Worm (Caenorhabditis elegans) whole organism, L3 larva: ENCODE data around the gene cyp-35B2.

Experiments
- R02D3.7 ChIP-seq: fragments of 150-350 bp; optimal IDR thresholded peaks from 2 replicates; lab custom pipeline; 2014; ENCODE audit warnings: missing biosample characterization, missing genetic modification characterization
- ZK546.5 ChIP-seq: sonication (generic microtip); optimal IDR thresholded peaks from 2 replicates; lab custom pipeline; 2017; ENCODE audit warnings: missing biosample characterization, missing genetic modification characterization
- ama-1 ChIP-seq: fragments of 150-350 bp; optimal IDR thresholded peaks from 2 replicates; lab custom pipeline; 2018
- ceh-28 ChIP-seq: fragments of 150-350 bp; optimal IDR thresholded peaks from 2 replicates; lab custom pipeline; 2014; ENCODE audit warnings: missing biosample characterization, missing genetic modification reagents, missing genetic modification characterization
- ceh-82 ChIP-seq: fragments of 150-350 bp; optimal IDR thresholded peaks from 2 replicates; lab custom pipeline; 2014; ENCODE audit warnings: missing biosample characterization, missing genetic modification characterization
- ceh-9 ChIP-seq: sonication (generic microtip); optimal IDR thresholded peaks from 2 replicates; lab custom pipeline; 2018; ENCODE audit warnings: missing biosample characterization, missing genetic modification characterization
- daf-12 ChIP-seq: fragments of 150-350 bp; optimal IDR thresholded peaks from 2 replicates; lab custom pipeline; 2014; ENCODE audit warnings: missing biosample characterization, missing genetic modification reagents, missing genetic modification characterization
- egl-27 ChIP-seq: sonication (generic microtip); optimal IDR thresholded peaks from 4 replicates; lab custom pipeline; 2017; ENCODE audit warnings: missing biosample characterization, missing genetic modification reagents, missing genetic modification characterization
- elt-1 ChIP-seq: fragments of 150-350 bp; optimal IDR thresholded peaks from 2 replicates; lab custom pipeline; 2014; ENCODE audit warnings: missing biosample characterization, missing genetic modification characterization
- elt-2 ChIP-seq: sonication (generic microtip); optimal IDR thresholded peaks from 2 replicates; lab custom pipeline; 2016; ENCODE audit warnings: missing genetic modification reagents, mild to moderate bottlenecking, missing genetic modification characterization, missing compliant biosample characterization
- elt-3 ChIP-seq, 3 experiments: fragments of 150-350 bp in 1 of 3; sonication (generic microtip) in 2 of 3; optimal IDR thresholded peaks; 2 replicates in 2 of 3; 4 replicates in 1 of 3; lab custom pipeline; 2014 to 2017; ENCODE audit warnings: missing biosample characterization in 3 of 3, missing genetic modification characterization in 3 of 3
- eor-1 ChIP-seq, 2 experiments: fragments of 150-350 bp; optimal IDR thresholded peaks; 2 replicates each; lab custom pipeline; 2014 to 2018; ENCODE audit warnings: missing biosample characterization in 2 of 2, missing genetic modification characterization in 2 of 2
- fkh-2 ChIP-seq: fragments of 150-350 bp; optimal IDR thresholded peaks from 2 replicates; lab custom pipeline; 2014; ENCODE audit warnings: missing biosample characterization, missing genetic modification reagents, missing genetic modification characterization
- fos-1 ChIP-seq: fragments of 150-350 bp; optimal IDR thresholded peaks from 2 replicates; lab custom pipeline; 2014; ENCODE audit warnings: missing biosample characterization, missing genetic modification characterization
- hmg-11 ChIP-seq: sonication (generic microtip); optimal IDR thresholded peaks from 2 replicates; lab custom pipeline; 2016; ENCODE audit warnings: missing genetic modification characterization, missing compliant biosample characterization
- jun-1 ChIP-seq: fragments of 150-350 bp; optimal IDR thresholded peaks from 2 replicates; lab custom pipeline; 2014; ENCODE audit warnings: missing biosample characterization, missing genetic modification reagents, missing genetic modification characterization
- lin-15B ChIP-seq: fragments of 150-350 bp; optimal IDR thresholded peaks from 2 replicates; lab custom pipeline; 2014; ENCODE audit warnings: missing biosample characterization, missing genetic modification characterization
- lin-39 ChIP-seq: fragments of 150-350 bp; optimal IDR thresholded peaks from 2 replicates; lab custom pipeline; 2018; ENCODE audit warnings: missing biosample characterization, missing genetic modification reagents, missing genetic modification characterization
- mml-1 ChIP-seq: fragments of 150-350 bp; sonication (generic microtip); optimal IDR thresholded peaks from 3 replicates; lab custom pipeline; 2014; ENCODE audit warnings: missing biosample characterization, missing genetic modification characterization
- nfya-1 ChIP-seq: sonication (generic microtip); optimal IDR thresholded peaks from 2 replicates; lab custom pipeline; 2017; ENCODE audit warnings: missing genetic modification characterization, mild to moderate bottlenecking, missing compliant biosample characterization, antibody characterized with exemption, moderate library complexity; ENCODE audit not compliant: insufficient read depth
- nhr-11 ChIP-seq: fragments of 150-350 bp; optimal IDR thresholded peaks from 2 replicates; lab custom pipeline; 2014; ENCODE audit warnings: missing biosample characterization, missing genetic modification characterization
- nhr-12 ChIP-seq: fragments of 150-350 bp; optimal IDR thresholded peaks from 2 replicates; lab custom pipeline; 2014; ENCODE audit warnings: missing biosample characterization, missing genetic modification characterization
- nhr-23 ChIP-seq: fragments of 150-350 bp; optimal IDR thresholded peaks from 2 replicates; lab custom pipeline; 2014; ENCODE audit warnings: missing biosample characterization, missing genetic modification reagents, missing genetic modification characterization
- nhr-25 ChIP-seq: sonication (generic microtip); optimal IDR thresholded peaks from 2 replicates; lab custom pipeline; 2017; ENCODE audit warnings: missing biosample characterization, missing genetic modification characterization
- nhr-43 ChIP-seq: sonication (generic microtip); optimal IDR thresholded peaks from 2 replicates; lab custom pipeline; 2016; ENCODE audit warnings: mild to moderate bottlenecking, missing genetic modification characterization, missing compliant biosample characterization; ENCODE audit not compliant: poor library complexity, severe bottlenecking
- nhr-67 ChIP-seq: fragments of 150-350 bp; optimal IDR thresholded peaks from 2 replicates; lab custom pipeline; 2014; ENCODE audit warnings: missing biosample characterization, missing genetic modification characterization
- pha-4 ChIP-seq: fragments of 150-350 bp; optimal IDR thresholded peaks from 2 replicates; lab custom pipeline; 2014; ENCODE audit warnings: missing biosample characterization, missing genetic modification reagents, missing genetic modification characterization
- skn-1 ChIP-seq: fragments of 150-350 bp; optimal IDR thresholded peaks from 2 replicates; lab custom pipeline; 2014; ENCODE audit warnings: missing biosample characterization, missing genetic modification characterization
- snpc-4 ChIP-seq: fragments of 150-350 bp; optimal IDR thresholded peaks from 2 replicates; lab custom pipeline; 2014; ENCODE audit warnings: missing biosample characterization, missing genetic modification characterization
- unc-39 ChIP-seq: sonication (generic microtip); optimal IDR thresholded peaks from 4 replicates; lab custom pipeline; 2017; ENCODE audit warnings: missing biosample characterization, missing genetic modification characterization
- zag-1 ChIP-seq: fragments of 150-350 bp; optimal IDR thresholded peaks from 2 replicates; lab custom pipeline; 2014; ENCODE audit warnings: missing biosample characterization, missing genetic modification characterization
- ztf-4 ChIP-seq: fragments of 150-350 bp; optimal IDR thresholded peaks from 2 replicates; lab custom pipeline; 2014; ENCODE audit warnings: missing biosample characterization, missing genetic modification characterization

cyp-35B2 gene

ce11 chrV:3981680-3982079 is 39.7 kb downstream of the cyp-35B2 start, which contains the start of gene nlp-30:
Gene nlp-30, plus strand, starts transcription at chrV:3981980.
- no peak for TF ChIP-seq pha-4 (tag; lab: Kevin White, UChicago)
- no peak for TF ChIP-seq daf-12 (tag; lab: Kevin White, UChicago)
- TF ChIP-seq fos-1 (tag; lab: Kevin White, UChicago): no peak
- TF ChIP-seq eor-1 (tag; optimal IDR thresholded peaks at IDR 0.05; lab: Kevin White, UChicago): no peak
- TF ChIP-seq elt-3 (tag; optimal IDR thresholded peaks at IDR 0.05; lab: Kevin White, UChicago): no peak
- TF ChIP-seq ztf-4 (tag; lab: Kevin White, UChicago): no peak
- TF ChIP-seq nhr-11: no peak

ce11 chrV:3984178-3984577 is 42.2 kb downstream of the cyp-35B2 start, which contains the start of gene nlp-29:
Gene nlp-29, plus strand, starts transcription at chrV:3984425.
- TF ChIP-seq mml-1 (no peak), ZK546.5 (tag; lab: Kevin White, UChicago) (no peak), nhr-25 (tag; lab: Kevin White, UChicago) (peak; percentile 75), nhr-23 (tag; lab: Kevin White, UChicago) (peak; percentile 78), elt-1 (tag; lab: Kevin White, UChicago) (no peak), eor-1 (tag; optimal IDR thresholded peaks at IDR 0.05; lab: Kevin White, UChicago) (no peak)
- TF ChIP-seq, all 47 proteins: peak for 2

ce11 chrV:3985104-3985503 is 43.1 kb downstream of the cyp-35B2 start:
- TF ChIP-seq egl-27 (tag; lab: Kevin White, UChicago): no peak
- TF ChIP-seq nhr-23 (tag; lab: Kevin White, UChicago): no peak
- no peak for TF ChIP-seq fos-1 (tag; lab: Kevin White, UChicago)
- no peak for TF ChIP-seq lin-15B (tag; lab: Kevin White, UChicago)
- no peak for TF ChIP-seq elt-1 (tag; lab: Kevin White, UChicago)
- no peak for TF ChIP-seq R02D3.7 (tag; lab: Kevin White, UChicago)
- TF ChIP-seq nhr-67 (tag; lab: Kevin White, UChicago): no peak
- no peak for TF ChIP-seq nhr-11
- TF ChIP-seq hmg-11 (tag; lab: Kevin White, UChicago): no peak
- no peak for TF ChIP-seq unc-39 (tag; lab: Kevin White, UChicago)
- no peak for TF ChIP-seq ceh-82 (tag; lab: Kevin White, UChicago)
- TF ChIP-seq nfya-1 (tag; lab: Kevin White, UChicago): no peak
- no peak for TF ChIP-seq zag-1 (tag; lab: Kevin White, UChicago)
- TF ChIP-seq ceh-28 (tag; lab: Kevin White, UChicago): no peak
- no peak for TF ChIP-seq ZK546.5 (tag; lab: Kevin White, UChicago)
- no peak for TF ChIP-seq nhr-43 (tag; lab: Kevin White, UChicago)

ce11 chrV:3987616-3988015 is 45.7 kb downstream of the cyp-35B2 start, which contains the start of gene nlp-28:
Gene nlp-28, plus strand, starts transcription at chrV:3987900.
- TF ChIP-seq ceh-82 (tag; lab: Kevin White, UChicago) (no peak), unc-39 (tag; lab: Kevin White, UChicago) (no peak), fkh-2 (tag; lab: Kevin White, UChicago) (no peak), elt-2 (tag; lab: Kevin White, UChicago) (no peak), nhr-25 (tag; lab: Kevin White, UChicago) (no peak), skn-1 (no peak), lin-39 (no peak)

ce11 chrV:3989070-3989469 is 47.1 kb downstream of the cyp-35B2 start, which contains the start of gene nlp-27:
Gene nlp-27, plus strand, starts transcription at chrV:3989378.
- TF ChIP-seq egl-27 (tag; lab: Kevin White, UChicago) (no peak), nhr-23 (tag; lab: Kevin White, UChicago) (peak; percentile 23)

- TF ChIP-seq nhr-11 (no peak), nhr-25 (tag; lab: Kevin White, UChicago) (no peak), nhr-12 (tag; lab: Kevin White, UChicago) (no peak), jun-1 (tag; lab: Kevin White, UChicago) (no peak), ama-1 (lab: Kevin White, UChicago) (no peak), ceh-9 (tag; lab: Kevin White, UChicago) (no peak), ZK546.5 (tag; lab: Kevin White, UChicago) (no peak), R02D3.7 (tag; lab: Kevin White, UChicago) (no peak), lin-15B (tag; lab: Kevin White, UChicago) (no peak), hmg-11 (tag; lab: Kevin White, UChicago) (no peak), ceh-28 (tag; lab: Kevin White, UChicago) (no peak), snpc-4 (tag; lab: Kevin White, UChicago) (no peak)
Measured at ce11 chrV:3992334-3992733, 50.4 kb downstream of the cyp-35B2 start.
